Fruit fly (Drosophila melanogaster) whole organism, adult: Measurements from ENCODE around the gene sicily.

Source experiments
- CG14711 ChIP-seq: fragments of 200-800 bp; sonication (Bioruptor generic); optimal IDR thresholded peaks from 2 replicates; lab custom pipeline; 2018; ENCODE audit warnings: missing biosample characterization, mild to moderate bottlenecking, missing genetic modification characterization, moderate library complexity
- CG33017 ChIP-seq: fragments of 200-800 bp; sonication (Bioruptor generic); optimal IDR thresholded peaks from 2 replicates; lab custom pipeline; 2018; ENCODE audit warnings: missing biosample characterization, mild to moderate bottlenecking, missing genetic modification characterization, moderate library complexity
- CG5204 ChIP-seq: fragments of 200-800 bp; sonication (Bioruptor generic); optimal IDR thresholded peaks from 2 replicates; lab custom pipeline; 2016; ENCODE audit warnings: missing biosample characterization, missing genetic modification characterization
- CG7045 ChIP-seq: fragments of 200-800 bp; sonication (Bioruptor generic); optimal IDR thresholded peaks from 2 replicates; lab custom pipeline; 2017; ENCODE audit warnings: missing biosample characterization, mild to moderate bottlenecking, missing genetic modification characterization
- CG7101 ChIP-seq: fragments of 200-800 bp; sonication (Bioruptor generic); optimal IDR thresholded peaks from 2 replicates; lab custom pipeline; 2018; ENCODE audit warnings: missing biosample characterization, mild to moderate bottlenecking, missing genetic modification characterization, moderate library complexity
- Clk ChIP-seq: fragments of 200-800 bp; sonication (Bioruptor generic); optimal IDR thresholded peaks from 2 replicates; lab custom pipeline; 2017; ENCODE audit warnings: missing biosample characterization, missing genetic modification characterization
- Crg-1 ChIP-seq: fragments of 200-800 bp; sonication (Bioruptor generic); optimal IDR thresholded peaks from 2 replicates; lab custom pipeline; 2016; ENCODE audit warnings: missing biosample characterization, missing genetic modification characterization
- kay ChIP-seq: fragments of 200-800 bp; sonication (Bioruptor generic); peaks from one replicate; lab custom pipeline; 2016; ENCODE audit warnings: missing biosample characterization, missing genetic modification characterization, borderline replicate concordance
- pad ChIP-seq: fragments of 200-800 bp; sonication (Bioruptor generic); optimal IDR thresholded peaks from 3 replicates; lab custom pipeline; 2017; ENCODE audit warnings: missing biosample characterization, missing genetic modification characterization, mild to moderate bottlenecking, moderate library complexity, missing genetic modification reagents

DNA sequence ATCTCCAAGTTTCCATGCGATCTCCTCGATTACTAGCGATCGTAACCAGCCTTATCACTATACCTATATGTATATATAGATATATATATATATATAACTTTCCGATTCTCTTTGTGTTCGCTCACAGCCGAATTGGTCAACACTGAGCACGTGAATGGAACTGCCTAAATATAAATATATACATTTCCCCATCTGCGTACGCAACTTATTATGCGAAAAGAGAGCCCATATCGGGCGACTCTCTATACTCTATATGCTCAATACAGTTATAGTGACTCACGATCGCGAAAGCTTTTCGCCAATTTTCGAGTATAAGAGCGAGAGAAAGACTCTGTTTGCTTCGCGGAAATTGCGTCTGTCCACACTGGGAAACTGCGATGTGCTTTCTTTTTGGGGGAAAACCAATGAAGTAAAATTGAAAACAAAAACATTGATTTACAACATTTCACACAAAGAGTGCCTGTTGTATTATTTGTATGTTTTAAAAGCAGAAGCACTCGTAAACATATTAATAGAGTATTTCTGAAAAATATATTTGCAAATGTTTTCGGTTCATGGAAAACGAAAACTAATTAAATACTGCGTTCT is 31.2 kb downstream of the sicily start:
- no peak for TF ChIP-seq CG7101 (tag; lab: Kevin White, UChicago)
- no peak for TF ChIP-seq CG7045 (GFP tag; lab: Kevin White, UChicago)
- TF ChIP-seq CG5204 (GFP tag; lab: Kevin White, UChicago), result no peak
- no peak for TF ChIP-seq CG14711 (tag; lab: Kevin White, UChicago)
- TF ChIP-seq kay, result peak; percentile 39
- TF ChIP-seq pad (GFP tag; lab: Kevin White, UChicago), result peak; percentile 89
- TF ChIP-seq Clk, result no peak
- TF ChIP-seq Crg-1 (GFP tag; lab: Kevin White, UChicago), result no peak
- no peak for TF ChIP-seq CG33017 (tag; lab: Kevin White, UChicago)
